Fruit fly (Drosophila melanogaster) ovary, adult (tissue): ENCODE measurements around the gene Cyp9f3.

Source experiments
- CG17801 ChIP-seq: fragments of 200-800 bp; optimal IDR thresholded peaks from 2 replicates; lab custom pipeline; 2019; ENCODE audit warnings: missing biosample characterization, mild to moderate bottlenecking, missing genetic modification characterization, moderate library complexity; ENCODE audit not compliant: partially characterized antibody

Cyp9f3 gene

DNA sequence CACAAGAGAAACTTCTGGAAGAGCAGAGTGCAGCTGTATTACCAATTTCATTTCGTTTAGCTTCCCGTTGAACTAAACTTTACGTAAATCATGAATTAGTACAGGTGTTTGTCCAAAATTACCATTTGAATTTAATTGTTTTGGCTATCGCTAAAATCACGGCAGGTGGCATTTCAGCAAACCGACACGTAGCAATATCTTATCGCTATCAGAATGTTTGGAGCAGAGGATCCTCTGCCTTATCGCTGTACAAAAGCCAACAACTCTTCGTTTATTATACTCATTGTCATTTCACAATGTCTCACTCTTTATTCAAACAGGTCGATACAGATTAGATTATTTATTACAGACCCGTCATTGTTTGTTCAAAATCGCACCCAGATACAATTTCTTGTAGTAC, 32.8 kb downstream of the Cyp9f3 start:
- no peak for TF ChIP-seq CG17801 (GFP tag; lab: Kevin White, UChicago)

DNA sequence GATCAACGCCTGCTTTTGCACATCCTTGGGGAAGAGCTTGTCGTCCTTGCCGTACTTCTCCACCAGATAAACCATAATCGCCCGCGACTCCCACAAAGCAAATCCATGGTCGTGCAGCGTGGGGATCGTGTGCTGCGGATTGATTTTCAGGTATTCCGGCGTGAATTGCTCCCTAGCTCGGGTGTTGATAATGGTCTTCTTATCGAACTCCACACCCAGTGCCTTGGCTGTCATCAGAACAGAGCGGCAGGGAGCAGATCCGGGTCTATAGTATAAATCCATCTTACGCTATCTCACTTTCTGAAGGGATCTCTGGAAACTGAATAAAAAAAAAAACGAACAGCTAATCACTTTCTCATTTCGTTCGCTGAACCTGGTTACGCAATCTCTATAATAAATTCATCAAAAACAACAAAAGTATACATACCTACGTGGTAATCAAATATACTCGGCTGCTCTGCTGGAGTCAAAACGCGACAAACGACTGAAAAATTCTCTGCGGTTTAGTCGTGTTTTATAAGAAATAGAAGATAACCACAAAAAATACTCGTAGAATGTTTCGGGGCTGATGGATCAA, 33.4 kb downstream of the Cyp9f3 start, which contains the start of gene GstD10:
GstD10 (minus strand) TSS at position 472 of the 577 bp plus-strand sequence.
- no peak for TF ChIP-seq CG17801 (GFP tag; lab: Kevin White, UChicago)

DNA sequence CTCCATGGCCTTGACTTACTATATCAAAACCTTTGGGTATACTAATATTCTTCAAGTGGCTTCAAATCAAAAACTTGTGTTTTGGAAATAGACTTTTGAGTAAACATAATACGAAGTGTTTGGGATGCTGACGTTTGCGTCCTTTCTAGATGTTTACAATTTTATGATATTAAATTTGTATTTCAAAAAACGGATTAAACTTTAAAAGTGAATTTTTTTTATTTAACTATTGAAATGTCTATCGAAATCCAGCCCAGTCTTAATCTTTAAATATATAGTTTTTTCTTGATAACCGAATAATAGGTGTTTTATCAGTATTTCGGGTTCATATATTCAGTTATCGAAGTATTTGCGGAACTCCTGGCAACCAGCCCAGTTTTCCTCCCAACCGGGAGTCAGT, 34.1 kb downstream of the Cyp9f3 start, which contains the start of gene Tim17a1:
Tim17a1 (minus strand) TSS at position 101 of the 400 bp plus-strand sequence.
- TF ChIP-seq CG17801 (GFP tag; lab: Kevin White, UChicago), result no peak

DNA sequence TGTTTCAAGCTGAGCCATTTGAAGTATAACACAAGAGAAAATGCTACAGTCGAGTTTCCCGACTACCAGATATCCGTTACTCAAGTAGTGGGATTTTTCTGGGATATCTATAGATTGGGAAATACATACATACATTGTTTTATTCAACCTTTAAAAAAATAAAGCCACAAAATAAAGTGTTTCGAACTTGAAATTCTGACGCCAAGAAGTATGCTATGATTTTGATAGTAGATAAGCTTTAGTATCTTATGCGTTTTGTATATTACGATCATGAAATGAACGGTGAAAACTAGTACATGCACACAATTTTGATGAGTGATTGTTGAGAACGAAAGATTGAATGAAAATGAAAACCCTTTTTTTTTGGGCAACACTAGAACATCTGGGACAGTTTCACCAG, 35.2 kb downstream of the Cyp9f3 start:
- no peak for TF ChIP-seq CG17801 (GFP tag; lab: Kevin White, UChicago)

DNA sequence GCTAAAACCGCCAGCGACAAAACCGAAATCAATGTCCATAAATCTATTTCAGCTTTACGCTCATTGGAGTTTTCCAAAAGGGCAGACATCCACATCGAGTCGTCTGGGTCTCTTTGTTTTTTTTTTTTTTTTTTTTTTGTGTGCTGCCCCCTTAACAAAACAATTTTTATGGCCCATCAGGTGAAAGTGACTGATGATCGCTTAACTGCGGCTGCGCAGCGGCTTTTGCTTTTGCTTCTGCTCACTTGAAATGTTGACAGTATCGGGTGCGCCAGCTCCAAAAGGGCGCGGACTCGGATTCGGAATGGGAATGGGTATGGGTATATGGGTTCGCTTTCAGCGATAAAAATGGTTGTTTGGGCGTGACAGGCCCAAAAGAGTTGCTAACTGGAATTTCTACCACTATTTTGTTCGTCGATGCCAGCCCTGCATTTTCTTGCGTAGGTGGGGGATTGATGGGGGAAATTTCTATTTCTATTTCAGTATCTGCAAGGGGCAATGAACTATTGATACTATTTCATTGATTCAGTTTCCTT, 36.7 kb downstream of the Cyp9f3 start:
- no peak for TF ChIP-seq CG17801 (GFP tag; lab: Kevin White, UChicago)

DNA sequence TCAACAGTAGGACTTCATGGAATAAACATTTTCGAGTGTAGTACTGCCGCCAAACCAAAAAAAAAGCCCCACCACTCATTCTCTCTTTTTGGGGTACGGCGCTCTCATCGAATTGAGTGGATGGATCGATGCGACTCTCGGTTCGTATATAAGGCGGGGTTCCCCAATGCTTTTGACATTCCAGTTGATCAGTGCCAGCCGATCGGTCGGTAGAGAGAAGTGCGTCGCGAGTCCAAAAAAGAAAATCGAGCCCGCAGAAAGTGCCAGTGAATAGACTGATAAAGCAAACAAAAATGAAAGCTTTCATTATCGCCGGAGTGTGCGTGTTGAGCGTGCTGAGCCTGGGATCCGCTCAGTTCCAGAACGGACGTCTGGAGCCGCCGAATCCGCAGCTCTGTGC, 38.9 kb downstream of the Cyp9f3 start, which contains the start of gene CG4115:
CG4115 (plus strand) TSS at position 172 of the 400 bp plus-strand sequence.
- TF ChIP-seq CG17801 (GFP tag; lab: Kevin White, UChicago), result no peak

DNA sequence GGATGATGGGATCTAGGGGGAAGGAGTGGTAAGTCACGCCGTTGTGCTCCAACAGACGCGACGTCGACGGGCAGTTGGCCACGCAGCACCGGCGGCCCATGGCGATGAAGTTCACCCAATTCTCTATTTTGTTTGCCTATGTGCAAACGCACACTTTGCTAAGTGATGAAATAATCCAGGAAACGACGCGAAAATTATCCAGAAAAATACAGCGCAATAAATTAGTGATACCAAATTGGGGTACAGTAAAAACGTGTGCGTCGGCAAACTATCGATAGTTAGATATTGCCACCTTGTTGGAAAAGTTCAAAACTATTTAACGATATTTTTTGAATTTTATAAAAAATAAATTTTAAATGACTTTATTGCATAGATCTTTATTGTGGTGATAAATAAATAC, 42.7 kb downstream of the Cyp9f3 start, which contains the start of gene MBD-R2:
MBD-R2 (minus strand) TSS at position 222 of the 400 bp plus-strand sequence.
- no peak for TF ChIP-seq CG17801 (GFP tag; lab: Kevin White, UChicago)

DNA sequence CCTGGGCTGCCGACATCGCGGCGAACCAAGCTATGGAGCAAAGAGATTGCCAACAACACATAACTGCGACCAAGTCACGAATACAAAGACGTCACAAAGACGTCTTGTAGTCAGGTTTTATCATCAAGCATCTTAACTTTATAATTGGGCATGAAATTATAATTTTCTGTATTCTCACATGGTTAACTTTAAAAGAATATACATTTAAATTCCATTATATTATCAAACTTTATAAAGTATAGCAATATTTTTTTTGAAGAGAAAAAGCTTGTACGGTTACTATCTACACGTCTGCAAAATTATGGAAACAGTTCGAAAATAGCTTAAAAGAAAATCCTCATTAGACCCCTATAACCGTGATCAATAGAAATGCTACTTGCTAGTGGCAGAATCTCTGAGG, 46.7 kb downstream of the Cyp9f3 start, which contains the start of gene CG10041:
CG10041 (minus strand) TSS at position 101 of the 400 bp plus-strand sequence.
- no peak for TF ChIP-seq CG17801 (GFP tag; lab: Kevin White, UChicago)

DNA sequence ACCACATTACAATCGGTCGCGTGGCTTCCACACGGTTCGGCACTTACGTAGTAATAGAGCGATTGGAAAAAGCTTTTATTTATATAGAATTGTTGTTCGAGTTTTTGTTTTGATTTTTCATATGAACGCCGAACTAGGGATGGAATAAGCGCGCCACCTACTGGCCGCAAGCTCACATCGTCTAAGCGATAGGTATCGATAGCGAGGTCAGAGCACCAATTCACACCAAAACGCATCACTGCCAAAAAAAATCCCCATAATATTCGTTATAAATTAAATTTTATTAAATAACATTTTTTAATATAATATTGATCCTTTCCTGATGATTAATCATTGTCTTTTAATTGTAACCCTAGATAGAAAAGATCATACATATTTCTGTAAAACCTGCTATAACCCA, 48.2 kb downstream of the Cyp9f3 start, which contains the start of gene CG10038:
CG10038 (minus strand) TSS at position 148 of the 400 bp plus-strand sequence.
- TF ChIP-seq CG17801 (GFP tag; lab: Kevin White, UChicago), result no peak

DNA sequence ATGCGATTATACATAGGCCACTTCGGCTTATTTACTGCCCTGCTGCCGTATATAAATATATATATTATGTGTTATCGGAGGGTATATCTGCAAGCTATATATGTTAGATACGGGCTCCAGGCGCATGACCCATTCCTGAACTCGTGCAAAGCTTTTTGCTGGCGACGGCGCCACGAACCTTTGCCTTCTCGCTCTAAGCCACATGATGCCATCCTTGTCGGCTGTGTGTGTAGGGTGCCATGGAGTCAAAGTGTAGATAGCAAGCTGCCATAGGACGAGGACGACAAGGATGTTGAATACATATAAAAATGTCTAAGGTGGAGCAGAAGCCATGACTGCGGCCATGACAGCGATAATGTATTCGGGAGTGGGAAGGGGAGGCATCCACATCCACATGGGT, 51.1 kb downstream of the Cyp9f3 start:
- no peak for TF ChIP-seq CG17801 (GFP tag; lab: Kevin White, UChicago)
